Fruit fly (Drosophila melanogaster) Kc167 (cell line): ENCODE results near the gene CG9609.

Source experiments
- Myc ChIP-seq: fragments of >200 bp; optimal IDR thresholded peaks from 2 replicates; lab custom pipeline; 2017; ENCODE audit warnings: missing external identifiers
- insv ChIP-seq: fragments of >200 bp; optimal IDR thresholded peaks from 3 replicates; lab custom pipeline; 2018; ENCODE audit warnings: missing external identifiers
- psq ChIP-seq: fragments of >200 bp; optimal IDR thresholded peaks from 2 replicates; lab custom pipeline; 2017; ENCODE audit warnings: missing external identifiers
- ttk ChIP-seq: sonication (Bioruptor generic); optimal IDR thresholded peaks from 2 replicates; lab custom pipeline; 2017; ENCODE audit warnings: missing external identifiers

DNA sequence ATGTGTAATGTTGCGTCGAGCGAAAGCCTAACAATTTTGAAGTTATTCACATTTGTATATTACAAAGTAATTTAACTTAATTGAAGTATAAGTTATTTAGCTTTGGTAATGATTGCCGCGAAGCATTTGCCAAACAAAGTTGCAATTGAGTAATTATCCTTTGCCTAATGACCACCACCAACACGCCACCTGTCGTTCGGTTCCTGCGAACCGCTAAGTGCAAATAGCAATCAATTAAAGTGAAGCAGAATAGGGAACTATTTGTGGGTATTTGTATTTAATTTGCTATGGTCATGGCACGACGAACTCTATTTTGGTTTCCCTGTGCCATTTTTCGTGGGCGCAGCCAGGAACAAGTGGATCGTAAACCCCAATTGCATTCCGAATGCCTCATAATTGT, 33.9 kb upstream of the CG9609 start:
- TF ChIP-seq psq (lab: Kevin White, UChicago) (no peak), insv (no peak), Myc (lab: Kevin White, UChicago) (no peak), ttk (lab: Kevin White, UChicago) (no peak)
